Fruit fly (Drosophila melanogaster): ENCODE results near the gene CG31704.
A peak's percentile ranks its signal among the peaks of the same experiment; 100 is the strongest.

CG31704 gene

dm6 chr2L:11874232-11874765 is 33.8 kb downstream of the CG31704 start (continued):
- TF ChIP-seq D (optimal IDR thresholded peaks at IDR 0.05) (no peak), D (GFP tag; optimal IDR thresholded peaks at IDR 0.05) (no peak), salm (tag; optimal IDR thresholded peaks at IDR 0.05) (no peak), CG2120 (GFP tag; optimal IDR thresholded peaks at IDR 0.05) (no peak), H2.0 (GFP tag; IDR thresholded peaks at IDR 0.05) (no peak), Dp (GFP tag; optimal IDR thresholded peaks at IDR 0.05) (no peak), cg (GFP tag; optimal IDR thresholded peaks at IDR 0.05) (peak; percentile 16), zen2 (GFP tag; IDR thresholded peaks at IDR 0.05; ENCODE audit: partially characterized antibody) (0 out of 3 replicates have a peak, but pooled peaks have one; percentile 37), CG2199 (GFP tag; IDR thresholded peaks at IDR 0.05) (no peak), CG7372 (GFP tag; IDR thresholded peaks at IDR 0.05) (no peak), sima (GFP tag; optimal IDR thresholded peaks at IDR 0.05) (no peak), CG12942 (GFP tag; optimal IDR thresholded peaks at IDR 0.05) (no peak), B-H2 (GFP tag; optimal IDR thresholded peaks at IDR 0.05) (no peak), B-H1 (GFP tag; IDR thresholded peaks at IDR 0.05) (no peak), tio (GFP tag; optimal IDR thresholded peaks at IDR 0.05) (no peak), tna (GFP tag; IDR thresholded peaks at IDR 0.05; ENCODE audit: partially characterized antibody) (0 out of 2 replicates have a peak, but pooled peaks have one; percentile 10), chn (GFP tag; optimal IDR thresholded peaks at IDR 0.05) (no peak), rib (GFP tag; IDR thresholded peaks at IDR 0.05) (no peak), CG7271 (tag; optimal IDR thresholded peaks at IDR 0.05) (no peak), Xrp1 (GFP tag; IDR thresholded peaks at IDR 0.05) (no peak), z (GFP tag; IDR thresholded peaks at IDR 0.05) (no peak), CG2678 (tag; optimal IDR thresholded peaks at IDR 0.05) (no peak), CG12391 (tag; optimal IDR thresholded peaks at IDR 0.05) (no peak), CG16779 (GFP tag; IDR thresholded peaks at IDR 0.05) (0 out of 2 replicates have a peak, but pooled peaks have one; percentile 41), hkb (optimal IDR thresholded peaks at IDR 0.05) (no peak), hkb (GFP tag; IDR thresholded peaks at IDR 0.05) (no peak), chif (GFP tag; optimal IDR thresholded peaks at IDR 0.05) (no peak), Eip74EF (GFP tag; optimal IDR thresholded peaks at IDR 0.05) (no peak), kah (GFP tag; optimal IDR thresholded peaks at IDR 0.05) (no peak), CG11504 (tag; optimal IDR thresholded peaks at IDR 0.05) (no peak), ERR (GFP tag; optimal IDR thresholded peaks at IDR 0.05) (no peak), tap (tag; optimal IDR thresholded peaks at IDR 0.05) (no peak), CG14441 (GFP tag; IDR thresholded peaks at IDR 0.05) (no peak), Ravus (GFP tag; IDR thresholded peaks at IDR 0.05) (no peak), CG15073 (GFP tag; optimal IDR thresholded peaks at IDR 0.05) (no peak), CG1647 (GFP tag; optimal IDR thresholded peaks at IDR 0.05) (no peak), CG12219 (GFP tag; optimal IDR thresholded peaks at IDR 0.05) (no peak), CG6272 (GFP tag; IDR thresholded peaks at IDR 0.05) (no peak), ken (GFP tag; IDR thresholded peaks at IDR 0.05) (0 out of 3 replicates have a peak, but pooled peaks have one; percentile 25), CG1832 (GFP tag; optimal IDR thresholded peaks at IDR 0.05) (no peak), HLH3B (GFP tag; IDR thresholded peaks at IDR 0.05) (no peak), lbe (GFP tag; optimal IDR thresholded peaks at IDR 0.05) (no peak), tin (GFP tag; optimal IDR thresholded peaks at IDR 0.05) (no peak), CG16863 (GFP tag; optimal IDR thresholded peaks at IDR 0.05) (no peak), bab2 (GFP tag; optimal IDR thresholded peaks at IDR 0.05) (no peak), Dbx (GFP tag; IDR thresholded peaks at IDR 0.05) (no peak), NC2β (GFP tag; optimal IDR thresholded peaks at IDR 0.05) (no peak), PHDP (tag; optimal IDR thresholded peaks at IDR 0.05) (no peak), CG2889 (GFP tag; IDR thresholded peaks at IDR 0.05) (no peak)
